Fruit fly (Drosophila melanogaster): ENCODE data around the gene hep.

The hep gene

DNA sequence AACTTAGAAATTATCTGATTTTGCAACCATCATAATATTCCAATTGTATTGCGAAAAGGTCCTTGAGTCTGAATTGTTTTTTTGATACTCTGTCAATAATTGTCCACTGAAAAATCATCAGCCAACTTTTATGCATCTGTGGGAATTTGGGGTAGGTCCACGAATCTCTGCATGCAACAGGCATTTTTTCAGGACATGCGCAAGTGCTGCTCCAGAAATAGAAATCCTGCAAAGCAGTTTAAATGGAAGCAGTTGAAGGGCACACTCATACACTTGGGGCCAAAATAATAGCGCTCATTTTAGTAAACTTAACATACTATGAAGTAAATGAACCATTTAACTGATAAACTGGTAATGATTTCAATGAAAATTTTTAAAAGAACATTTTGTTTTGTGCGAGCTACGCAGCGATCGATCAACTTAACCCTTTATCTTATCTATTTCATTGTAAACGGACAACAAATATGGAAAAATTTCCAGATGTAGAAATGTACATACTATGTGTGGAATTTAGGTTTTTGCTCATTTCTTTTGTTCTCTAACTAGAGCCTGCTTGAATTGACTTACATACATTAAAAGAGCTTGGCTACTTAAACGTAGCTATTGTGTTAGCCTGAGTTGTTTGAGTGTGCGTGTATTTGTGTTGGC is 40.1 kb upstream of the hep start (continued):
- TF ChIP-seq CG7786 (GFP tag; optimal IDR thresholded peaks at IDR 0.05) (peak; percentile 66), CG12104 (GFP tag; optimal IDR thresholded peaks at IDR 0.05) (peak; percentile 38), Sin3A (optimal IDR thresholded peaks at IDR 0.05) (no peak), stwl (tag; optimal IDR thresholded peaks at IDR 0.05) (no peak), CHES-1-like (GFP tag; optimal IDR thresholded peaks at IDR 0.05) (peak; percentile 49), insv (GFP tag; optimal IDR thresholded peaks at IDR 0.05) (no peak), D19A (tag; optimal IDR thresholded peaks at IDR 0.05) (peak; percentile 80), CG15696 (tag; optimal IDR thresholded peaks at IDR 0.05) (peak; percentile 74), CG4328 (GFP tag; optimal IDR thresholded peaks at IDR 0.05) (peak; percentile 72), CG34224 (GFP tag; IDR thresholded peaks at IDR 0.05; ENCODE audit: partially characterized antibody) (no peak), bowl (GFP tag; IDR thresholded peaks at IDR 0.05) (no peak), Fer2 (tag; optimal IDR thresholded peaks at IDR 0.05) (peak; percentile 62), vnd (GFP tag; IDR thresholded peaks at IDR 0.05; ENCODE audit: partially characterized antibody) (no peak), sim (GFP tag; IDR thresholded peaks at IDR 0.05) (peak; percentile 34; the same call in 1 of the 2 replicates), CG31388 (GFP tag; optimal IDR thresholded peaks at IDR 0.05) (no peak), Nf-YC (tag; optimal IDR thresholded peaks at IDR 0.05) (peak; percentile 55), Hand (GFP tag; optimal IDR thresholded peaks at IDR 0.05) (peak; percentile 84), CG8089 (GFP tag; optimal IDR thresholded peaks at IDR 0.05) (peak; percentile 63), pho (GFP tag; optimal IDR thresholded peaks at IDR 0.05) (no peak), CG4820 (GFP tag; optimal IDR thresholded peaks at IDR 0.05) (peak; percentile 64), zf30C (GFP tag; optimal IDR thresholded peaks at IDR 0.05) (no peak), ssp (GFP tag; IDR thresholded peaks at IDR 0.05) (no peak), CG8290 (GFP tag; optimal IDR thresholded peaks at IDR 0.05) (peak; percentile 13), CG8290 (tag; optimal IDR thresholded peaks at IDR 0.05) (peak in 1 of 2 experiments; percentile 40), CG13624 (GFP tag; optimal IDR thresholded peaks at IDR 0.05) (peak; percentile 58), CG10462 (GFP tag; optimal IDR thresholded peaks at IDR 0.05) (peak; percentile 22), CG6765 (GFP tag; optimal IDR thresholded peaks at IDR 0.05) (peak; percentile 34), HLH54F (GFP tag; optimal IDR thresholded peaks at IDR 0.05) (peak; percentile 57), Dll (GFP tag; IDR thresholded peaks at IDR 0.05; ENCODE audit: partially characterized antibody) (no peak), nmo (GFP tag; optimal IDR thresholded peaks at IDR 0.05) (peak; percentile 84), Med (GFP tag) (peak; percentile 88), lmd (GFP tag; IDR thresholded peaks at IDR 0.05) (peak; percentile 63), Doc3 (GFP tag; IDR thresholded peaks at IDR 0.05; ENCODE audit: partially characterized antibody) (no peak), sens-2 (GFP tag; IDR thresholded peaks at IDR 0.05) (peak; percentile 27; the same call in 1 of the 2 replicates), CG11696 (GFP tag; IDR thresholded peaks at IDR 0.05) (peak; percentile 91; the same call in 1 of the 2 replicates), Bgb (GFP tag; IDR thresholded peaks at IDR 0.05; ENCODE audit: partially characterized antibody) (no peak), CG9727 (GFP tag; optimal IDR thresholded peaks at IDR 0.05) (peak; percentile 81), Max (GFP tag; optimal IDR thresholded peaks at IDR 0.05) (peak; percentile 65), lbe (GFP tag; optimal IDR thresholded peaks at IDR 0.05) (no peak), CG7987 (GFP tag; optimal IDR thresholded peaks at IDR 0.05) (no peak), mld (GFP tag; IDR thresholded peaks at IDR 0.05; ENCODE audit: partially characterized antibody) (no peak), CG6689 (GFP tag; IDR thresholded peaks at IDR 0.05) (peak; percentile 62), Dip2 (GFP tag; IDR thresholded peaks at IDR 0.05) (no peak), sr (GFP tag; IDR thresholded peaks at IDR 0.05) (no peak), Nf-YB (GFP tag; optimal IDR thresholded peaks at IDR 0.05) (peak; percentile 51), schlank (tag; optimal IDR thresholded peaks at IDR 0.05) (peak; percentile 56), CG1792 (GFP tag; optimal IDR thresholded peaks at IDR 0.05) (peak; percentile 22), kni (GFP tag; optimal IDR thresholded peaks at IDR 0.05) (no peak), CG2712 (tag; optimal IDR thresholded peaks at IDR 0.05) (peak; percentile 77), Six4 (GFP tag; optimal IDR thresholded peaks at IDR 0.05) (peak; percentile 61)

Data from whole organism, embryonic.